Fruit fly (Drosophila melanogaster): Measurements from ENCODE around the gene Scgdelta.

Gene Scgdelta

DNA sequence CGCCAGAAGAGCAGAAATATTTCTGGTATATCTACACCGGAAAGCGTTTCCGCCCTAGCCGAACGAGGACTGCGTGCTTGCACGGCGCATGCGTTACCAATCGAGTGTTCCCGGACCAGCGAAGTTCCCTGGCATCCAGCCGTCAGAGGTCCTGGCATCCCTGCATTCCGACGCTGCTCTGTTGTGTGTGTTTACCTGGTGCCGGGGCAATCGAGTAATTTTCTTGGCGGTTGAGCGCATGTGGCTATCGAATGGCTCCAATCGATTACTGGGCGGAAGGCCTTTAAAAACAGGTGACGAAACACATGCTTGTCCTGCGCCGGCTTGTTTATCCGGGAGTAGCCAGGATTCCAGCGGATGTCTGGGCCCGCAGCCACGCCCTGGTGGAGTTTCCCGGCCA is 61.3 kb downstream of the Scgdelta start, which contains the start of gene CG32809:
Gene CG32809 (minus strand): TSS at position 216 of the 400 bp plus-strand sequence.
- TF ChIP-seq usp (GFP tag; optimal IDR thresholded peaks at IDR 0.05) = no peak
- no peak for TF ChIP-seq pan (optimal IDR thresholded peaks at IDR 0.05)
- TF ChIP-seq EcR (GFP tag; optimal IDR thresholded peaks at IDR 0.05) = no peak
- TF ChIP-seq psq (optimal IDR thresholded peaks at IDR 0.05) = no peak
- no peak for TF ChIP-seq CG8478 (optimal IDR thresholded peaks at IDR 0.05)
- no peak for TF ChIP-seq Dll (optimal IDR thresholded peaks at IDR 0.05)

DNA sequence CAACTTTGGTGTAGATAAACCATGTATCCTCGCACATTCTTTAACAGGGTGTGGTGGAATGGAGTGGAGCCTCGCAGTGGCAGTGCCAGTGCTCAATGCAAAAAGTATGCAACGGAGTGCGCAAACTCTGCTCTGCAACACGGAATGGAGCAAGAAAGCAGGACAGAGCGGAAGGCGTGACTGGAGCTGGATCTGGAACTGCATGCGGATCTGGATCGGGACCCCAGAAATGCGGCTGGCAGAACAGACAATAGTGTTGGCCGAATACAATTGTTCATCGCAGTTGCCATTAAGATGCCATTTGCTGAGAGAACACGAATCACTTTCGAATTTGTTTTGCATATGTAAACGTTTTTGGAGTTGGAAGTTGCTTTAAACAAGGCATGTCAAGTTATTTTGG is 62.4 kb downstream of the Scgdelta start:
- no peak for TF ChIP-seq EcR (GFP tag; optimal IDR thresholded peaks at IDR 0.05)

DNA sequence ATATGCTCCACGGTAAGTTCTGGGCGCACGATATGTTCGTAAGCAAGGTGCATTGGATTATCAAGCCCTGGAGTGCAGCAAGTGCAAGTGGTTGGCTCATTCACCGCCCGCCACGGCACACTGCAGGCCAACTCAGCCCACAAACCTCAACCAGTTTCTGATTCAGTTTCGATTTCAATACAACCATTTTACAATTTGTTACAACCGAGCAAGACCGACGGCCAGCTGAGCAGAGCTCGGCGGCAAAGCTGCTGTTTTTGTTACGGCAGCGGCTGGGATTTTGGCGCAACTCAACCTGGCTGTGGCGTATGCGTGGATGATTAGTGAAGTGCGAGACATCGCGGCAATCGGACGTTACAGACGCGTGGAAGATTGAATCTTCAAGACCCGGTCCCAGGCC is 67.6 kb downstream of the Scgdelta start, which contains the start of gene b6:
Gene b6 (plus strand): TSS at position 320 of the 400 bp plus-strand sequence.
- no peak for TF ChIP-seq psq (optimal IDR thresholded peaks at IDR 0.05)
- TF ChIP-seq CG8478 (optimal IDR thresholded peaks at IDR 0.05) = no peak
- TF ChIP-seq Dll (optimal IDR thresholded peaks at IDR 0.05) = no peak
